Worm (Caenorhabditis elegans): ENCODE measurements around the gene Y38H6C.8.

Gene Y38H6C.8

ce11 chrV:20497537-20497936, 16.2 kb upstream of the Y38H6C.8 start (continued):
- TF ChIP-seq zfh-2 (GFP tag; conservative IDR thresholded peaks at IDR 0.05), result no peak
- TF ChIP-seq ets-4 (GFP tag; optimal IDR thresholded peaks at IDR 0.05), result no peak
- peak; percentile 60 for TF ChIP-seq ZK185.1 (tag; optimal IDR thresholded peaks at IDR 0.05; ENCODE audit: poor library complexity, severe bottlenecking)
- 0 out of 2 replicates have a peak, but pooled peaks have one; percentile 21 for TF ChIP-seq rcor-1 (GFP tag; IDR thresholded peaks at IDR 0.05)
- TF ChIP-seq ekl-4 (GFP tag; IDR thresholded peaks at IDR 0.05), result peak; percentile 43; the same call in 1 of the 2 replicates
- no peak for TF ChIP-seq snpc-1.3 (tag; optimal IDR thresholded peaks at IDR 0.05; ENCODE audit: insufficient read depth)
- TF ChIP-seq rpc-1 (optimal IDR thresholded peaks at IDR 0.05), result no peak
- no peak for TF ChIP-seq rpc-1 (tag; optimal IDR thresholded peaks at IDR 0.05)
- 0 out of 2 replicates have a peak, but pooled peaks have one; percentile 27 for TF ChIP-seq nfyb-1 (GFP tag; IDR thresholded peaks at IDR 0.05)
- peak; percentile 35 for TF ChIP-seq lin-40 (tag; optimal IDR thresholded peaks at IDR 0.05)
- TF ChIP-seq Y79H2A.3 (GFP tag; conservative IDR thresholded peaks at IDR 0.05), result no peak
- TF ChIP-seq mxl-1 (tag; optimal IDR thresholded peaks at IDR 0.05), result no peak
- no peak for TF ChIP-seq B0261.1 (tag; optimal IDR thresholded peaks at IDR 0.05)
- no peak for TF ChIP-seq ceh-40 (GFP tag; IDR thresholded peaks at IDR 0.05)
- TF ChIP-seq Y53F4B.3 (GFP tag; IDR thresholded peaks at IDR 0.05), result no peak
- no peak for TF ChIP-seq lag-1 (GFP tag; IDR thresholded peaks at IDR 0.05)
- TF ChIP-seq mes-4 (tag; optimal IDR thresholded peaks at IDR 0.05), result no peak
- peak; percentile 42; the same call in 1 of the 2 replicates for TF ChIP-seq cebp-2 (GFP tag; IDR thresholded peaks at IDR 0.05)
- TF ChIP-seq C17E4.6 (GFP tag; IDR thresholded peaks at IDR 0.05), result no peak
- TF ChIP-seq let-607 (tag; optimal IDR thresholded peaks at IDR 0.05), result peak in 1 of 2 experiments; percentile 72
- no peak for TF ChIP-seq die-1 (tag; optimal IDR thresholded peaks at IDR 0.05)
- peak; percentile 54; the same call in 1 of the 2 replicates for TF ChIP-seq dox-1 (GFP tag; IDR thresholded peaks at IDR 0.05)
- TF ChIP-seq lsy-27 (tag; optimal IDR thresholded peaks at IDR 0.05; ENCODE audit: borderline replicate concordance, insufficient read depth), result no peak
- TF ChIP-seq madf-10 (tag; optimal IDR thresholded peaks at IDR 0.05), result peak; percentile 49
- no peak for TF ChIP-seq rec-8 (tag; optimal IDR thresholded peaks at IDR 0.05)
- peak; percentile 12 for TF ChIP-seq nhr-27 (tag; optimal IDR thresholded peaks at IDR 0.05)
- 0 out of 2 replicates have a peak, but pooled peaks have one; percentile 56 for TF ChIP-seq Y95B8A.8 (GFP tag; IDR thresholded peaks at IDR 0.05)
- 0 out of 2 replicates have a peak, but pooled peaks have one; percentile 31 for TF ChIP-seq let-526 (GFP tag; IDR thresholded peaks at IDR 0.05)
- no peak for TF ChIP-seq sea-2 (GFP tag; IDR thresholded peaks at IDR 0.05)
- TF ChIP-seq tbp1 (GFP tag; optimal IDR thresholded peaks at IDR 0.05), result peak; percentile 45
- no peak for TF ChIP-seq B0019.2 (GFP tag; conservative IDR thresholded peaks at IDR 0.05)
- peak; percentile 56 for TF ChIP-seq ztf-22 (GFP tag; optimal IDR thresholded peaks at IDR 0.05)
- TF ChIP-seq pbrm-1 (GFP tag; IDR thresholded peaks at IDR 0.05), result peak; percentile 75
- peak; percentile 46; the same call in 1 of the 2 replicates for TF ChIP-seq ceh-100 (GFP tag; IDR thresholded peaks at IDR 0.05)
- no peak for TF ChIP-seq mcd-1 (GFP tag; IDR thresholded peaks at IDR 0.05)
- no peak for TF ChIP-seq F37B4.10 (GFP tag; IDR thresholded peaks at IDR 0.05)
- TF ChIP-seq Y53G8AR.9 (GFP tag; conservative IDR thresholded peaks at IDR 0.05), result 0 out of 2 replicates have a peak, but pooled peaks have one; percentile 65
- no peak for TF ChIP-seq ztf-25 (GFP tag; IDR thresholded peaks at IDR 0.05)
- peak; percentile 71 for TF ChIP-seq chd-7 (tag; optimal IDR thresholded peaks at IDR 0.05)
- no peak for TF ChIP-seq nhr-120 (GFP tag; IDR thresholded peaks at IDR 0.05)
- peak; percentile 25 for TF ChIP-seq ceh-79 (tag; optimal IDR thresholded peaks at IDR 0.05)
- no peak for TF ChIP-seq ceh-27 (GFP tag; optimal IDR thresholded peaks at IDR 0.05)
- peak; percentile 53 for TF ChIP-seq efl-1 (GFP tag; optimal IDR thresholded peaks at IDR 0.05)
- peak; percentile 40 for TF ChIP-seq dpff-1 (tag; optimal IDR thresholded peaks at IDR 0.05)
- 0 out of 2 replicates have a peak, but pooled peaks have one; percentile 51 for TF ChIP-seq madf-3 (GFP tag; IDR thresholded peaks at IDR 0.05)
- TF ChIP-seq B0035.1 (tag; optimal IDR thresholded peaks at IDR 0.05), result peak; percentile 30
- TF ChIP-seq cebp-1 (GFP tag; IDR thresholded peaks at IDR 0.05), result no peak
- peak; percentile 61 for TF ChIP-seq cebp-1 (tag; optimal IDR thresholded peaks at IDR 0.05)

Data from whole organism, young adult.